Worm (Caenorhabditis elegans) whole organism, late embryonic: ENCODE results near the gene C53B7.2.
A peak's percentile ranks its signal among the peaks of the same experiment; 100 is the strongest.

Experiments used
- C08G9.2 ChIP-seq: sonication (generic microtip); optimal IDR thresholded peaks from 2 replicates; lab custom pipeline; 2016; ENCODE audit warnings: mild to moderate bottlenecking, missing genetic modification characterization, moderate library complexity, missing compliant biosample characterization
- C38D4.7 ChIP-seq: fragments of 200-800 bp; sonication (Bioruptor generic); optimal IDR thresholded peaks from 2 replicates; lab custom pipeline; 2018; ENCODE audit warnings: mild to moderate bottlenecking, missing genetic modification characterization, moderate library complexity, missing compliant biosample characterization
- K02D7.2 ChIP-seq: sonication (generic microtip); optimal IDR thresholded peaks from 2 replicates; lab custom pipeline; 2017; ENCODE audit warnings: mild to moderate bottlenecking, missing genetic modification characterization, missing compliant biosample characterization
- T23F11.4 ChIP-seq: fragments of 200-800 bp; sonication (Bioruptor generic); optimal IDR thresholded peaks from 2 replicates; lab custom pipeline; 2018; ENCODE audit warnings: mild to moderate bottlenecking, missing genetic modification characterization, missing compliant biosample characterization
- Y22D7AL.16 ChIP-seq: sonication (generic microtip); optimal IDR thresholded peaks from 2 replicates; lab custom pipeline; 2016; ENCODE audit warnings: missing genetic modification characterization, missing compliant biosample characterization
- ahr-1 ChIP-seq: sonication (generic microtip); optimal IDR thresholded peaks from 2 replicates; lab custom pipeline; 2016; ENCODE audit warnings: missing genetic modification characterization, missing compliant biosample characterization
- ama-1 ChIP-seq: fragments of 150-350 bp; optimal IDR thresholded peaks from 2 replicates; lab custom pipeline; 2014
- ceh-14 ChIP-seq: sonication (generic microtip); optimal IDR thresholded peaks from 2 replicates; lab custom pipeline; 2016; ENCODE audit warnings: missing genotype, missing genetic modification characterization, missing compliant biosample characterization
- ceh-19 ChIP-seq: fragments of 200-800 bp; sonication (Bioruptor generic); optimal IDR thresholded peaks from 2 replicates; lab custom pipeline; 2018; ENCODE audit warnings: mild to moderate bottlenecking, missing genetic modification characterization, missing compliant biosample characterization
- ceh-24 ChIP-seq: sonication (generic microtip); optimal IDR thresholded peaks from 2 replicates; lab custom pipeline; 2016; ENCODE audit warnings: mild to moderate bottlenecking, missing genetic modification characterization, missing compliant biosample characterization
- ceh-30 ChIP-seq: fragments of 150-350 bp; optimal IDR thresholded peaks from 2 replicates; lab custom pipeline; 2014; ENCODE audit warnings: missing biosample characterization, missing genetic modification characterization
- ceh-31 ChIP-seq: sonication (generic microtip); optimal IDR thresholded peaks from 2 replicates; lab custom pipeline; 2016; ENCODE audit warnings: missing genetic modification characterization, missing compliant biosample characterization
- ceh-34 ChIP-seq: sonication (generic microtip); optimal IDR thresholded peaks from 2 replicates; lab custom pipeline; 2016; ENCODE audit warnings: mild to moderate bottlenecking, missing genetic modification characterization, missing compliant biosample characterization
- ceh-45 ChIP-seq: fragments of 200-800 bp; sonication (Bioruptor generic); IDR thresholded peaks from 2 replicates; pipeline ENCODE4 v1.3.6; 2022; ENCODE audit warnings: missing genetic modification reagents, missing genetic modification characterization, missing compliant biosample characterization
- ceh-48 ChIP-seq: sonication (generic microtip); optimal IDR thresholded peaks from 2 replicates; lab custom pipeline; 2016; ENCODE audit warnings: missing genetic modification characterization, inconsistent platforms, missing compliant biosample characterization
- ceh-6 ChIP-seq: fragments of 200-800 bp; sonication (Bioruptor generic); optimal IDR thresholded peaks from 2 replicates; lab custom pipeline; 2018; ENCODE audit warnings: mild to moderate bottlenecking, missing genetic modification characterization, missing compliant biosample characterization
- ceh-9 ChIP-seq: sonication (generic microtip); optimal IDR thresholded peaks from 2 replicates; lab custom pipeline; 2016; ENCODE audit warnings: mild to moderate bottlenecking, missing genetic modification characterization, inconsistent platforms, missing compliant biosample characterization
- che-1 ChIP-seq: sonication (generic microtip); optimal IDR thresholded peaks from 2 replicates; lab custom pipeline; 2016; ENCODE audit warnings: mild to moderate bottlenecking, missing genetic modification characterization, missing compliant biosample characterization
- dmd-4 ChIP-seq: sonication (generic microtip); optimal IDR thresholded peaks from 2 replicates; lab custom pipeline; 2016; ENCODE audit warnings: borderline replicate concordance, missing genetic modification characterization, missing compliant biosample characterization
- dve-1 ChIP-seq: sonication (generic microtip); optimal IDR thresholded peaks from 2 replicates; lab custom pipeline; 2017; ENCODE audit warnings: antibody characterized with exemption, mild to moderate bottlenecking, missing genetic modification characterization, missing compliant biosample characterization
- elt-2 ChIP-seq: sonication (generic microtip); optimal IDR thresholded peaks from 2 replicates; lab custom pipeline; 2016; ENCODE audit warnings: missing genetic modification reagents, missing genetic modification characterization, missing compliant biosample characterization
- elt-4 ChIP-seq: sonication (generic microtip); optimal IDR thresholded peaks from 2 replicates; lab custom pipeline; 2016; ENCODE audit warnings: missing genetic modification characterization, missing compliant biosample characterization
- eyg-1 ChIP-seq: sonication (generic microtip); optimal IDR thresholded peaks from 2 replicates; lab custom pipeline; 2016; ENCODE audit warnings: missing genotype, missing genetic modification characterization, missing compliant biosample characterization
- fkh-10 ChIP-seq: fragments of 150-350 bp; optimal IDR thresholded peaks from 2 replicates; lab custom pipeline; 2014; ENCODE audit warnings: missing biosample characterization, missing genetic modification reagents, missing genetic modification characterization
- fkh-6 ChIP-seq: sonication (generic microtip); optimal IDR thresholded peaks from 2 replicates; lab custom pipeline; 2016; ENCODE audit warnings: missing genetic modification characterization, missing compliant biosample characterization
- gmeb-2 ChIP-seq: sonication (generic microtip); optimal IDR thresholded peaks from 2 replicates; lab custom pipeline; 2016; ENCODE audit warnings: missing genetic modification characterization, inconsistent platforms, missing compliant biosample characterization
- hlh-13 ChIP-seq: fragments of 200-800 bp; sonication (Bioruptor generic); optimal IDR thresholded peaks from 2 replicates; lab custom pipeline; 2018; ENCODE audit warnings: mild to moderate bottlenecking, missing genetic modification characterization, missing compliant biosample characterization
- hlh-30 ChIP-seq: sonication (generic microtip); optimal IDR thresholded peaks from 2 replicates; lab custom pipeline; 2017; ENCODE audit warnings: antibody characterized with exemption, missing genetic modification characterization, missing compliant biosample characterization; ENCODE audit not compliant: insufficient read depth
- hlh-6 ChIP-seq: sonication (generic microtip); optimal IDR thresholded peaks from 2 replicates; lab custom pipeline; 2016; ENCODE audit warnings: missing genotype, missing genetic modification characterization, missing compliant biosample characterization
- hlh-8 ChIP-seq: sonication (generic microtip); optimal IDR thresholded peaks from 2 replicates; lab custom pipeline; 2016; ENCODE audit warnings: missing genotype, missing genetic modification characterization, missing compliant biosample characterization
- madf-2 ChIP-seq: sonication (generic microtip); optimal IDR thresholded peaks from 2 replicates; lab custom pipeline; 2017; ENCODE audit warnings: missing genetic modification characterization, missing compliant biosample characterization
- nfya-1 ChIP-seq: sonication (generic microtip); optimal IDR thresholded peaks from 2 replicates; lab custom pipeline; 2017; ENCODE audit warnings: missing genetic modification characterization, mild to moderate bottlenecking, missing compliant biosample characterization, antibody characterized with exemption, moderate library complexity
- nhr-11 ChIP-seq: fragments of 150-350 bp; optimal IDR thresholded peaks from 2 replicates; lab custom pipeline; 2014; ENCODE audit warnings: missing biosample characterization, missing genetic modification characterization
- nhr-232 ChIP-seq: sonication (generic microtip); optimal IDR thresholded peaks from 2 replicates; lab custom pipeline; 2016; ENCODE audit warnings: missing genetic modification characterization, missing compliant biosample characterization
- npax-4 ChIP-seq: sonication (generic microtip); optimal IDR thresholded peaks from 2 replicates; lab custom pipeline; 2016; ENCODE audit warnings: missing genetic modification characterization, missing compliant biosample characterization
- odd-2 ChIP-seq: sonication (generic microtip); optimal IDR thresholded peaks from 2 replicates; lab custom pipeline; 2017; ENCODE audit warnings: antibody characterized with exemption, mild to moderate bottlenecking, missing genetic modification characterization, missing compliant biosample characterization
- pag-3 ChIP-seq: sonication (generic microtip); optimal IDR thresholded peaks from 2 replicates; lab custom pipeline; 2016; ENCODE audit warnings: missing compliant biosample characterization, missing genetic modification characterization, borderline replicate concordance
- pax-1 ChIP-seq: fragments of 150-350 bp; optimal IDR thresholded peaks from 2 replicates; lab custom pipeline; 2014; ENCODE audit warnings: missing biosample characterization, missing genetic modification characterization
- pha-4 ChIP-seq: fragments of 150-350 bp; optimal IDR thresholded peaks from 2 replicates; lab custom pipeline; 2018; ENCODE audit warnings: missing biosample characterization, missing genetic modification reagents, missing genetic modification characterization
- pqm-1 ChIP-seq: sonication (generic microtip); optimal IDR thresholded peaks from 2 replicates; lab custom pipeline; 2016; ENCODE audit warnings: missing genetic modification characterization, missing compliant biosample characterization
- pros-1 ChIP-seq: fragments of 150-350 bp; optimal IDR thresholded peaks from 2 replicates; lab custom pipeline; 2014; ENCODE audit warnings: missing biosample characterization, missing genetic modification reagents, missing genetic modification characterization
- ref-2 ChIP-seq: sonication (generic microtip); optimal IDR thresholded peaks from 2 replicates; lab custom pipeline; 2016; ENCODE audit warnings: missing genetic modification characterization, missing compliant biosample characterization
- rnt-1 ChIP-seq: sonication (generic microtip); optimal IDR thresholded peaks from 2 replicates; lab custom pipeline; 2016; ENCODE audit warnings: missing genetic modification characterization, missing compliant biosample characterization
- sdc-2 ChIP-seq: sonication (generic microtip); optimal IDR thresholded peaks from 2 replicates; lab custom pipeline; 2016; ENCODE audit warnings: missing genotype, missing genetic modification characterization, missing compliant biosample characterization
- sox-2 ChIP-seq: fragments of 200-800 bp; sonication (Bioruptor generic); IDR thresholded peaks from 2 replicates; pipeline ENCODE4 v1.3.6; 2022; ENCODE audit warnings: missing genetic modification reagents, missing genetic modification characterization, missing compliant biosample characterization
- sox-4 ChIP-seq: sonication (generic microtip); optimal IDR thresholded peaks from 2 replicates; lab custom pipeline; 2017; ENCODE audit warnings: mild to moderate bottlenecking, missing genetic modification characterization, inconsistent platforms, missing compliant biosample characterization
- tbx-7 ChIP-seq: sonication (generic microtip); optimal IDR thresholded peaks from 2 replicates; lab custom pipeline; 2016; ENCODE audit warnings: missing genotype, missing genetic modification characterization, missing compliant biosample characterization
- ttx-3 ChIP-seq: sonication (generic microtip); optimal IDR thresholded peaks from 2 replicates; lab custom pipeline; 2016; ENCODE audit warnings: missing genetic modification reagents, missing genetic modification characterization, missing compliant biosample characterization
- unc-42 ChIP-seq: sonication (generic microtip); optimal IDR thresholded peaks from 2 replicates; lab custom pipeline; 2016; ENCODE audit warnings: missing genotype, missing genetic modification characterization, missing compliant biosample characterization
- unc-86 ChIP-seq: sonication (generic microtip); optimal IDR thresholded peaks from 2 replicates; lab custom pipeline; 2016; ENCODE audit warnings: missing genetic modification characterization, missing compliant biosample characterization
- zip-5 ChIP-seq: sonication (generic microtip); optimal IDR thresholded peaks from 2 replicates; lab custom pipeline; 2016; ENCODE audit warnings: missing genetic modification characterization, missing compliant biosample characterization
- ztf-16 ChIP-seq: sonication (generic microtip); optimal IDR thresholded peaks from 2 replicates; lab custom pipeline; 2017; ENCODE audit warnings: missing genetic modification characterization, missing compliant biosample characterization

The C53B7.2 gene

ce11 chrX:6866900-6867299 is 20.9 kb downstream of the C53B7.2 start:
- TF ChIP-seq ceh-6 (GFP tag; lab: Kevin White, UChicago), result no peak
- no peak for TF ChIP-seq dmd-4 (tag; lab: Kevin White, UChicago)
- TF ChIP-seq ceh-24, result no peak
- no peak for TF ChIP-seq ceh-45
- TF ChIP-seq pqm-1 (tag; lab: Kevin White, UChicago), result no peak
- no peak for TF ChIP-seq sdc-2 (tag; lab: Kevin White, UChicago)
- TF ChIP-seq hlh-6 (tag; lab: Kevin White, UChicago), result no peak
- no peak for TF ChIP-seq odd-2 (tag; lab: Kevin White, UChicago)
- no peak for TF ChIP-seq unc-42 (tag; lab: Kevin White, UChicago)
- no peak for TF ChIP-seq zip-5 (tag; lab: Kevin White, UChicago)
- no peak for TF ChIP-seq ztf-16 (tag; lab: Kevin White, UChicago)
- no peak for TF ChIP-seq tbx-7
- no peak for TF ChIP-seq ceh-9
- no peak for TF ChIP-seq sox-2 (GFP tag; lab: Robert Waterston, UW)
- TF ChIP-seq C08G9.2 (tag; lab: Kevin White, UChicago), result no peak
- TF ChIP-seq T23F11.4 (GFP tag; lab: Kevin White, UChicago), result no peak
- no peak for TF ChIP-seq unc-86 (tag; lab: Kevin White, UChicago)
- TF ChIP-seq elt-4, result no peak
- TF ChIP-seq sox-4 (tag; lab: Kevin White, UChicago), result no peak
- TF ChIP-seq hlh-13 (GFP tag; lab: Kevin White, UChicago), result no peak

DNA sequence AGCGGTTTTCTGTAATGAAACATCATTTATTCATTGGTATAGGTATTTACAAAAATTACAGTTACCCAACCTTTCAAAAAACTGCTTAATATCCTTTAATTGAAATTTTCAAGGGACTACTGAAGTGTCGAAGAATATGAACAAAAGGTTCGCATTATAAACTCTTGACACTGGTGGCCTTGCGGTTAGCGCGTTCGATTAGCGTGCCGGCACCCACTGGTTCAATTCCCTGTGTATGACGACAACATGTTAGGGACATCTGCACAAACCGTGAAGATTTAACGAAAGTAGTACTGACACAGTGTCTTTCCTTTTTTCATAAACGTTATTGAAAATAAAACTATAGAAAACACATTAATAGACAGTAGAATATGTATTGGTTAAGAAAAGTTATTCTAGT is 21.7 kb downstream of the C53B7.2 start:
- TF ChIP-seq madf-2 (no peak), hlh-8 (tag; lab: Kevin White, UChicago) (no peak), hlh-30 (tag; lab: Kevin White, UChicago) (no peak), ceh-19 (GFP tag; lab: Kevin White, UChicago) (no peak), ceh-34 (tag; lab: Kevin White, UChicago) (no peak), elt-2 (tag; lab: Kevin White, UChicago) (peak; percentile 8), elt-4 (no peak), rnt-1 (tag; lab: Kevin White, UChicago) (peak; percentile 39), tbx-7 (no peak), pag-3 (tag; lab: Kevin White, UChicago) (no peak), ceh-48 (tag; lab: Kevin White, UChicago) (no peak), ceh-14 (tag; lab: Kevin White, UChicago) (no peak), C08G9.2 (tag; lab: Kevin White, UChicago) (no peak), fkh-10 (GFP tag; lab: Kevin White, UChicago) (no peak), fkh-6 (tag; lab: Kevin White, UChicago) (no peak), C38D4.7 (GFP tag; lab: Kevin White, UChicago) (peak; percentile 42), odd-2 (tag; lab: Kevin White, UChicago) (no peak), sox-2 (GFP tag; lab: Robert Waterston, UW) (peak; percentile 31; the same call in 1 of the 2 replicates), nhr-232 (tag; lab: Kevin White, UChicago) (no peak), ceh-31 (no peak), ceh-45 (0 out of 2 replicates have a peak, but pooled peaks have one; percentile 15), gmeb-2 (tag; lab: Kevin White, UChicago) (peak; percentile 47), ahr-1 (no peak), ref-2 (tag; lab: Kevin White, UChicago) (peak; percentile 32), nhr-11 (no peak), K02D7.2 (no peak), eyg-1 (tag; lab: Kevin White, UChicago) (no peak), unc-86 (tag; lab: Kevin White, UChicago) (no peak), npax-4 (tag; lab: Kevin White, UChicago) (peak; percentile 11), nfya-1 (tag; lab: Kevin White, UChicago) (no peak), hlh-6 (tag; lab: Kevin White, UChicago) (peak; percentile 31), ttx-3 (tag; lab: Kevin White, UChicago) (no peak), Y22D7AL.16 (tag; lab: Kevin White, UChicago) (no peak), pha-4 (tag; lab: Kevin White, UChicago) (no peak), ama-1 (no peak), dmd-4 (tag; lab: Kevin White, UChicago) (no peak), pax-1 (no peak), dve-1 (tag; lab: Kevin White, UChicago) (no peak), pros-1 (tag; lab: Kevin White, UChicago) (no peak), che-1 (peak; percentile 32), ceh-30 (tag; lab: Kevin White, UChicago) (no peak)
